Worm (Caenorhabditis elegans): ENCODE data around the gene vha-20.

The vha-20 gene

DNA sequence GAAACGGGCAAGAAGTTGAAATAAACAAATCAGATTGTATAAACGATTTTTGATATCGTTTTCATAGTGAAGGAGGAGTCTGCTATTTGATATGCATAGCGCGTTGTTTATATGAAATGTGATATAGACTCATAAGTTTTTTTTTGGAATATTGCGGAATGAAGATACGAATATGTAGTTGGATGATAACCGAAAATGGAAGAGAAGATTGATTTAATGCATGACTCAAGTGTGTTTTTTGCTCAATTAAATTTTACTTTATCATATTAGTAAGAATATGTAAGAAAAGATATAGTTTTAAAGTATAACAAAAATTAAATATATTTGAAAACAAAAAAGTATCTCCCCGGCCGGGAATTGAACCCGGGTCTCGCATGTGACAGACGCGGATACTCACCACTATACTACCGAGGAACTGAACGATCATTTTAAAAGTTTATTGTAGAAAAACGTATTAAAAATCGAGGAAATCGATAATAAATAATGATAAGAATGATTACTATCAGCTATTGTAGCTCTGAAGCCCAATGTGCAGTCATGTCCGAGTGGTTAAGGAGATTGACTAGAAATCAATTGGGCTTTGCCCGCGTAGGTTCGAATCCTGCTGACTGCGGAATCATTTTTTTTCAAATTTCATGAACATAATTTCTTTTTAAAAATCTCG is 2.5 kb downstream of the vha-20 start, which contains the start of gene lgc-25 (continued):
- TF ChIP-seq madf-3 (GFP tag; IDR thresholded peaks at IDR 0.05) (no peak), nfya-1 (tag; optimal IDR thresholded peaks at IDR 0.05; ENCODE audit: borderline replicate concordance, insufficient read depth) (no peak), ceh-100 (GFP tag; IDR thresholded peaks at IDR 0.05) (no peak), attf-5 (GFP tag; optimal IDR thresholded peaks at IDR 0.05) (no peak), K11D2.4 (GFP tag; IDR thresholded peaks at IDR 0.05) (no peak), atf-7 (tag; optimal IDR thresholded peaks at IDR 0.05) (peak; percentile 21), Y53F4B.3 (GFP tag; IDR thresholded peaks at IDR 0.05) (no peak), dpff-1 (tag; optimal IDR thresholded peaks at IDR 0.05) (no peak), lag-1 (GFP tag; IDR thresholded peaks at IDR 0.05) (no peak), ceh-58 (GFP tag; IDR thresholded peaks at IDR 0.05) (no peak), bed-1 (GFP tag; IDR thresholded peaks at IDR 0.05) (no peak), K12H6.12 (tag; optimal IDR thresholded peaks at IDR 0.05) (no peak), Y95B8A.8 (GFP tag; IDR thresholded peaks at IDR 0.05) (no peak), efl-1 (GFP tag; optimal IDR thresholded peaks at IDR 0.05) (no peak), ceh-27 (GFP tag; optimal IDR thresholded peaks at IDR 0.05) (no peak), F52B5.7 (tag; optimal IDR thresholded peaks at IDR 0.05) (no peak), F49E8.2 (tag; optimal IDR thresholded peaks at IDR 0.05; ENCODE audit: insufficient read depth) (no peak), Y53G8AR.9 (GFP tag; conservative IDR thresholded peaks at IDR 0.05) (no peak), lin-40 (tag; optimal IDR thresholded peaks at IDR 0.05) (no peak), egl-18 (GFP tag; IDR thresholded peaks at IDR 0.05) (no peak), zim-3 (tag; optimal IDR thresholded peaks at IDR 0.05) (peak; percentile 32), Y67H2A.10 (GFP tag; conservative IDR thresholded peaks at IDR 0.05) (no peak), F37B4.10 (GFP tag; IDR thresholded peaks at IDR 0.05) (no peak), F23B12.7 (tag; optimal IDR thresholded peaks at IDR 0.05; ENCODE audit: insufficient read depth) (peak; percentile 86), mxl-1 (tag; optimal IDR thresholded peaks at IDR 0.05) (peak; percentile 36), lin-35 (GFP tag; optimal IDR thresholded peaks at IDR 0.05) (no peak), hmg-1.2 (GFP tag; IDR thresholded peaks at IDR 0.05) (peak; percentile 75), ama-1 (optimal IDR thresholded peaks at IDR 0.05) (no peak), ama-1 (GFP tag; optimal IDR thresholded peaks at IDR 0.05) (peak in 1 of 2 experiments; percentile 53), ztf-3 (GFP tag; optimal IDR thresholded peaks at IDR 0.05) (no peak), cebp-1 (GFP tag; IDR thresholded peaks at IDR 0.05) (0 out of 2 replicates have a peak, but pooled peaks have one; percentile 36), cebp-1 (tag; optimal IDR thresholded peaks at IDR 0.05) (no peak), hsf-1 (GFP tag; IDR thresholded peaks at IDR 0.05) (no peak), ztf-25 (GFP tag; IDR thresholded peaks at IDR 0.05) (no peak), ccch-3 (GFP tag; optimal IDR thresholded peaks at IDR 0.05) (no peak)

DNA sequence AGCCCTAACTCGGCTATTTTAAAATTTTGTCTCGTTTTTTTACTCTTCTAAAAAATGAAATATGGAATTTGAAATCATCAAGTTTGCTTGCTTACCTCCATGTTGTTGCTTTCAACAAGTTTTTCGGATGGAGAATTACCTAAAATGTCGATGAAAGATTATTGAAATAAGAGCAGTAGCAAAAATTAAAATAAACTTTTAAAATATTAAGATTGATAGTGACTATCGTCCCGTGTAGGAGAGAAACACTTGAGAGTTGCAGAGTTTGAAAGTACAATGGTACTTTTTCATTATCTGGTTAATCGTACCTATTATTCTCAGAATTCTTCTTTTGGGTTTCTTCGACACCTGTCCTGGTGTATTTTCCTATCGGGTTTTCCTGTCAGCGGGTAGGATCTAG is 7.4 kb downstream of the vha-20 start, which contains the start of gene ceh-90:
Gene ceh-90 (minus strand): TSS at position 101 of the 400 bp plus-strand sequence.
- no peak for TF ChIP-seq B0019.2 (GFP tag; conservative IDR thresholded peaks at IDR 0.05)
- TF ChIP-seq rec-8 (tag; optimal IDR thresholded peaks at IDR 0.05), result no peak
- no peak for TF ChIP-seq egrh-3 (GFP tag; IDR thresholded peaks at IDR 0.05)
- TF ChIP-seq nhr-80 (tag; optimal IDR thresholded peaks at IDR 0.05), result no peak
- no peak for TF ChIP-seq T07F8.4 (tag; optimal IDR thresholded peaks at IDR 0.05)
- no peak for TF ChIP-seq aptf-3 (GFP tag; IDR thresholded peaks at IDR 0.05)
- TF ChIP-seq Y56A3A.18 (GFP tag; IDR thresholded peaks at IDR 0.05), result no peak
- no peak for TF ChIP-seq ets-4 (GFP tag; optimal IDR thresholded peaks at IDR 0.05)

Data from whole organism, young adult.